Fruit fly (Drosophila melanogaster): ENCODE measurements around the gene CG9663.

DNA sequence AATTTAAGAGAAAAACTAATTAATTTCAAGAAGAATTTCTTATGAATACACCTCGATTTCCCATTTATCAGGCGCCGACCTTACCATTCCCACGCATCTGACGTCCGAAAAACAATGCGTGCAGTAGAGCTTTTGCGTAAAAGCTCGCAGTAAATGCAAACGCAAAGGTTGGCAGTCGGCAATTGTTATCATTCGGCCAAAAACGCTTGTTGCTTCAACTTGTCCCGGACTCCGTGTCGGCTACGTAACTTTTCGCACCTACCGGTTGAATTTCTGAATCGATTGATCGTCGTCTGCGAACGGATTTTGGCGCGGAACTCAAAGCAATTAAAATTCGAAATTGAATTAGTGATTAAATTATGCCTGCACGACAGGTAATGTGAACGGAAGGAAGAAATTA, 963 bp upstream of the CG9663 start, which contains the start of gene CG3277:
- TF ChIP-seq Ets21C (GFP tag; optimal IDR thresholded peaks at IDR 0.05) (no peak), Gug (GFP tag; IDR thresholded peaks at IDR 0.05) (no peak), CG10669 (GFP tag; optimal IDR thresholded peaks at IDR 0.05) (no peak), CG9139 (GFP tag; optimal IDR thresholded peaks at IDR 0.05) (no peak), Blimp-1 (GFP tag; optimal IDR thresholded peaks at IDR 0.05) (no peak), CG8632 (GFP tag; optimal IDR thresholded peaks at IDR 0.05) (no peak), Hr38 (GFP tag; optimal IDR thresholded peaks at IDR 0.05) (no peak)

All from whole organism, prepupa.